Worm (Caenorhabditis elegans): Measurements from ENCODE around the gene gpa-2.

- TF ChIP-seq nhr-12 (tag; optimal IDR thresholded peaks at IDR 0.05) (no peak), lsy-2 (tag; optimal IDR thresholded peaks at IDR 0.05) (no peak), ceh-43 (GFP tag; optimal IDR thresholded peaks at IDR 0.05) (no peak), mls-2 (tag; optimal IDR thresholded peaks at IDR 0.05) (no peak), flh-1 (GFP tag; optimal IDR thresholded peaks at IDR 0.05) (no peak)
Observed at ce11 chrV:8403152-8403551, 32.3 kb downstream of the gpa-2 start.

Data from whole organism, mixed stage, embryonic.